Worm (Caenorhabditis elegans): Measurements from ENCODE around the gene sru-45.
A peak's percentile ranks its signal among the peaks of the same experiment; 100 is the strongest.

sru-45 gene

DNA sequence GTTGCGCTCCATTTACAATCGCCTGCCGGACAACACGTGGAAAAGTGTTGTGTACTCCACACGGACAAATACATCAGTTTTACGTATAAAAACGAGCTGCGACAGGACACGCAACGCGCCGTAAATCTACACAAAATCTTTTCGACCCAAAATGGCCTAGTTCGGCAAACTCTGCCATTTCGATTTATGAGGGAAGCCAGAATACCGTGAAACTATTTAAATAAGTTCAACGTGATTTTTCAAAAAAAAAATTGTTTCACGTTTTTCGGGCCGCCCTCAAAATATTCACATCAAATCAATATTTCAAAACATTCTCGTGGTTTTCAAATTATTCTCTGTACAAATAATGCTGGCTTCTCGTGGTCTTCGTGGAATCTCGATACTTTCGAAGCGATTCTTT is 38.9 kb upstream of the sru-45 start, which contains the start of gene F36D3.8:
F36D3.8 (plus strand) TSS at position 301 of the 400 bp plus-strand sequence.
- TF ChIP-seq B0035.1 (tag; optimal IDR thresholded peaks at IDR 0.05) (no peak), unc-62 (GFP tag; optimal IDR thresholded peaks at IDR 0.05) (no peak), him-1 (tag; optimal IDR thresholded peaks at IDR 0.05) (no peak), gei-17 (GFP tag; optimal IDR thresholded peaks at IDR 0.05) (no peak), F57A8.1 (GFP tag; optimal IDR thresholded peaks at IDR 0.05) (no peak), hlh-26 (GFP tag; conservative IDR thresholded peaks at IDR 0.05) (no peak), nhr-179 (tag; optimal IDR thresholded peaks at IDR 0.05) (no peak), Y95B8A.8 (GFP tag; IDR thresholded peaks at IDR 0.05) (no peak), nfya-1 (tag; optimal IDR thresholded peaks at IDR 0.05; ENCODE audit: borderline replicate concordance, insufficient read depth) (no peak), madf-8 (GFP tag; conservative IDR thresholded peaks at IDR 0.05) (no peak)

DNA sequence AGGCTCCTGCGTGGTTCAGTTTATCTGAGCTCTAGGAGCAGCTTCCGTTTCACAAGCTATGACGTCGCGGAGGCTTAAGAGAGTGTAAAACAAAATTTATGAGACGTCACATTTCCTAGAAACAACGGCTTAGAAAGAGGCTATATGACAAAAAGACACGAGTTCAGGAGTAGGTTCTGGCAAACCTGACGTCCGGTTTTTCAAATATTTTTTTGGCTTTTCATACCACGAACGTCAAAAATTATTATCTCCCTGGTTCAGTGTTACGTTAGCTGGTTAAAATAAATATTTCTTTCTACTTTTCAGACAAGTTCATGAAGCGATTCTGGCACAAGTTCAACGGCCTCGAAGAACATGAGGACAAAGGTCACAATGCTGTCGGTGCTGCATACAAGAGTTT is 37.9 kb upstream of the sru-45 start, which contains the start of gene F36D3.16:
F36D3.16 (plus strand) TSS at position 301 of the 400 bp plus-strand sequence.
- TF ChIP-seq B0019.2 (GFP tag; conservative IDR thresholded peaks at IDR 0.05), result no peak

DNA sequence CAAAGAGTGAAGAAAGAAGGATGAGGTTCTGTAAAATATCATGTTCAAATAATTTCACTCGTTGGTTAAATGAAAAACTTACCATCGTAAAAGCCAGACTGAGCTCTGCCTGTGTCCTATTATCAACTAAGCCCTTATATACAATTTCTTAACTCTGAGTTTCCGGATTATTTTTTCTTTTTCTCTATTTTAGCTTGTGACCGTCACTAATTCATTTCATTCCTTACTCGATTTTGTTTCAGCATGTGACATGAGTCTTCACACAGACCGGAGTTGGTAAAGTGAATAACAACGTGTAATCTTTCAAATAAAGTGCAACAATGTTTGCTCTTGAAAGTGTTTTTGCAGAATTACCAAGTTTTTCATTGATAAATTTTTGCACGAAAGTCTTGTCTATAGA is 31.7 kb upstream of the sru-45 start, which contains the start of gene cpr-2:
cpr-2 (minus strand) TSS at position 101 of the 400 bp plus-strand sequence.
- TF ChIP-seq sptf-2 (GFP tag; optimal IDR thresholded peaks at IDR 0.05) (no peak), ceh-27 (GFP tag; optimal IDR thresholded peaks at IDR 0.05) (no peak), madf-8 (GFP tag; conservative IDR thresholded peaks at IDR 0.05) (no peak), let-526 (GFP tag; IDR thresholded peaks at IDR 0.05) (no peak), xnd-1 (tag; optimal IDR thresholded peaks at IDR 0.05) (no peak), madf-3 (GFP tag; IDR thresholded peaks at IDR 0.05) (no peak), Y79H2A.3 (GFP tag; conservative IDR thresholded peaks at IDR 0.05) (no peak), mcd-1 (GFP tag; IDR thresholded peaks at IDR 0.05) (no peak), ztf-28 (GFP tag; IDR thresholded peaks at IDR 0.05) (no peak), F55B11.4 (tag; optimal IDR thresholded peaks at IDR 0.05; ENCODE audit: borderline replicate concordance, insufficient read depth) (no peak), K12H6.12 (tag; optimal IDR thresholded peaks at IDR 0.05) (no peak), C17E4.6 (GFP tag; IDR thresholded peaks at IDR 0.05) (no peak)

DNA sequence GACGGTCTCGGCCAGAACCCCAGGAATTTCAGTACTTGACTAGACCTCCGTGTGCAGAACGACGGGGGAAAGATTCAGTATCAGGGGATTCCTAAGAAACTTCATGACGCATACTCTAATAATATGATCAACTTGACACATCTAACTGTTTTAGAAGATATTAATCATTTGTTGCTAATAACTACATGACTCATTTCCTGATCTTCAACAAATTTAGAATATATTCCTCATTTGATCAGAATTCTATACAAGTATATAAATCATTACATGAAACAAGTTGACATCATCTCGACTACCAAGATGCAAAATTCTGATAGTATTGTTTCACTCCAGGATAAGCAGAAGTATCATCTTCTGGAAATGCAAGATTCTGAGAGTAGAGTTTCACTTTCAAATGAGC is 30.6 kb upstream of the sru-45 start, which contains the start of gene Y32B12B.8:
Y32B12B.8 (plus strand) TSS at position 301 of the 400 bp plus-strand sequence.
- TF ChIP-seq ztf-25 (GFP tag; IDR thresholded peaks at IDR 0.05) (no peak), hmg-1.2 (GFP tag; IDR thresholded peaks at IDR 0.05) (no peak), F52B5.7 (tag; optimal IDR thresholded peaks at IDR 0.05) (no peak), madf-8 (GFP tag; conservative IDR thresholded peaks at IDR 0.05) (no peak), lin-35 (GFP tag; optimal IDR thresholded peaks at IDR 0.05) (no peak)

DNA sequence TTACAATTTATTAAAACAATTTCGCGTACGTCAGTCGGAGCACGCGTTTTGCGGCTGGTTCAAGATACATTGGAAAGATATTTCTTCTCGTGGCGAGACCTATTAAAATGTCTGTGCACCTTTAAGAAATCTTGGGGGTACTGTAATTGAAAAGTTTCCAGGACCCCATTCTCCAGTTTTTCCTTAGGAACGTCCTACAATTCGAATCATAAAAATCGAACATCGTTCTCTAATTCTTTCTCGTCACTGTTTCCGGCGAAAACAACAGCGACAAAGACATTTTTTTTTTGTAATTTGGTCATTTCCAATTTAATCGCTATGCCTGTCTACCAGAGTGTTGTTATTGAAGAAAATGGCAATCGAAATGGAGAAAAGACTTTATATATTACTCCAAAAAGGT is 29.0 kb upstream of the sru-45 start, which contains the start of gene Y32B12B.1:
Y32B12B.1 (plus strand) TSS at position 301 of the 400 bp plus-strand sequence.
- TF ChIP-seq F55B11.4 (tag; optimal IDR thresholded peaks at IDR 0.05; ENCODE audit: borderline replicate concordance, insufficient read depth) (no peak), somi-1 (GFP tag; optimal IDR thresholded peaks at IDR 0.05) (no peak), egl-18 (GFP tag; IDR thresholded peaks at IDR 0.05) (no peak), ztf-22 (GFP tag; optimal IDR thresholded peaks at IDR 0.05) (no peak)

DNA sequence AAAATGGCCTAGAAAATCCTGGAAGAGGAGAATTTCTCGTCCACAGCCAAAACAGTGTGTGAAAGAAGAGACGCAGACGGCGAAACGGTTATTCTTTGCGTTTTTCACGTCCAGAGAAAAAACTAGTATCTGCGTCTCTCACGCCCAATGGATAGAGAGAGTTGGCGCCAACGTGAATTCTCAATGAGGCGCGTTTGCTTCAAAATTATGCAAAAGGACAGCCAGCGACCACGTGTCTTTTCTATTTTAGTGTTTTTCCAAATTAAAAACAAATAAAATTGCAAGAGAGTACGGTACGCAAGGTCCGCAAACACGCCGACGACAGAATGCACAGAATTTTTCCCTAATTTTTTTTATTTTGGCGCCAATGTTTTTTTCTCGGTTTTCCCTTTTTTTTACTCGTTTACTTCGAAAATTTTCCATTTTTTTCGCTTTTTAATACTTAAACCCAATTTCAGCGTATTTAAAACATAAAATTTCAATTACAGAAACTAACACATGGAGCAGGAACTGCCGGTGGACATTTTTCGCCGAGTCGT is 27.8 kb upstream of the sru-45 start, which contains the start of gene Y32B12B.2:
Y32B12B.2 (plus strand) TSS at position 489 of the 539 bp plus-strand sequence.
- no peak for TF ChIP-seq B0035.1 (tag; optimal IDR thresholded peaks at IDR 0.05)
- no peak for TF ChIP-seq F10E7.11 (tag; optimal IDR thresholded peaks at IDR 0.05)
- no peak for TF ChIP-seq lin-40 (tag; optimal IDR thresholded peaks at IDR 0.05)
- no peak for TF ChIP-seq snpc-4 (GFP tag; optimal IDR thresholded peaks at IDR 0.05)
- peak in 2 of 4 experiments; percentile 52 to 73 for TF ChIP-seq snpc-4 (tag; optimal IDR thresholded peaks at IDR 0.05)
- TF ChIP-seq bed-1 (GFP tag; IDR thresholded peaks at IDR 0.05), result peak; percentile 48; the same call in 1 of the 2 replicates
- TF ChIP-seq F33H1.4 (GFP tag; IDR thresholded peaks at IDR 0.05), result no peak
- TF ChIP-seq lin-26 (GFP tag; IDR thresholded peaks at IDR 0.05), result no peak
- TF ChIP-seq dox-1 (GFP tag; IDR thresholded peaks at IDR 0.05), result peak; percentile 93
- peak; percentile 13 for TF ChIP-seq hrde-1 (tag; optimal IDR thresholded peaks at IDR 0.05; ENCODE audit: borderline replicate concordance)
- peak; percentile 39; the same call in 1 of the 2 replicates for TF ChIP-seq K11D2.4 (GFP tag; IDR thresholded peaks at IDR 0.05)
- TF ChIP-seq athp-1 (tag; optimal IDR thresholded peaks at IDR 0.05), result peak; percentile 9

All from whole organism, young adult.